Fruit fly (Drosophila melanogaster) whole organism, embryonic: ENCODE measurements around the gene Sse.

Experiments used
- Adf1 ChIP-seq: fragments of 200-800 bp; sonication (Bioruptor generic); IDR thresholded peaks from 2 replicates; pipeline ENCODE4 v1.3.6; 2022; ENCODE audit warnings: missing biosample characterization, missing genetic modification characterization
- CG10321 ChIP-seq: fragments of 200-800 bp; sonication (Bioruptor generic); IDR thresholded peaks from 2 replicates; pipeline ENCODE4 v1.3.6; 2022; ENCODE audit warnings: missing biosample characterization, missing genetic modification characterization
- CG12219 ChIP-seq: fragments of 200-800 bp; sonication (Bioruptor generic); optimal IDR thresholded peaks from 3 replicates; lab custom pipeline; 2018; ENCODE audit warnings: missing biosample characterization, mild to moderate bottlenecking, missing genetic modification characterization
- CG1233 ChIP-seq: fragments of 200-800 bp; sonication (Bioruptor generic); optimal IDR thresholded peaks from 4 replicates; lab custom pipeline; 2018; ENCODE audit warnings: missing biosample characterization, mild to moderate bottlenecking, missing genetic modification characterization
- CG13894 ChIP-seq: fragments of 200-800 bp; sonication (Bioruptor generic); optimal IDR thresholded peaks from 3 replicates; lab custom pipeline; 2018; ENCODE audit warnings: missing biosample characterization, mild to moderate bottlenecking, missing genetic modification characterization, moderate library complexity
- CG14441 ChIP-seq: fragments of 200-800 bp; sonication (Bioruptor generic); IDR thresholded peaks from 2 replicates; pipeline ENCODE4 v1.3.6; 2022; ENCODE audit warnings: missing biosample characterization, missing genetic modification characterization
- CG15011 ChIP-seq: fragments of 200-800 bp; sonication (Bioruptor generic); optimal IDR thresholded peaks from 3 replicates; lab custom pipeline; 2018; ENCODE audit warnings: missing biosample characterization, mild to moderate bottlenecking, missing genetic modification characterization
- CG16863 ChIP-seq: fragments of 200-800 bp; sonication (Bioruptor generic); optimal IDR thresholded peaks from 3 replicates; lab custom pipeline; 2016; ENCODE audit warnings: missing biosample characterization, missing genetic modification characterization
- CG17361 ChIP-seq: fragments of 200-800 bp; sonication (Bioruptor generic); IDR thresholded peaks from 3 replicates; pipeline ENCODE4 v1.3.6; 2022; ENCODE audit warnings: missing biosample characterization, missing genetic modification characterization
- CG18619 ChIP-seq: fragments of 200-800 bp; sonication (Bioruptor generic); optimal IDR thresholded peaks from 3 replicates; lab custom pipeline; 2017; ENCODE audit warnings: missing biosample characterization, mild to moderate bottlenecking, missing genetic modification characterization
- CG2199 ChIP-seq: fragments of 200-800 bp; sonication (Bioruptor generic); IDR thresholded peaks from 3 replicates; pipeline ENCODE4 v1.3.6; 2022; ENCODE audit warnings: missing biosample characterization, missing genetic modification characterization
- CG30020 ChIP-seq: fragments of 200-800 bp; optimal IDR thresholded peaks from 2 replicates; lab custom pipeline; 2019; ENCODE audit warnings: missing biosample characterization, mild to moderate bottlenecking, missing genetic modification characterization, moderate library complexity
- CG30403 ChIP-seq: fragments of 200-800 bp; sonication (Bioruptor generic); optimal IDR thresholded peaks from 3 replicates; lab custom pipeline; 2016; ENCODE audit warnings: missing biosample characterization, missing genetic modification characterization
- CG31388 ChIP-seq: fragments of 200-800 bp; sonication (Bioruptor generic); optimal IDR thresholded peaks from 2 replicates; lab custom pipeline; 2016; ENCODE audit warnings: missing biosample characterization, missing genetic modification characterization
- CG33213 ChIP-seq: fragments of 200-800 bp; sonication (Bioruptor generic); optimal IDR thresholded peaks from 3 replicates; lab custom pipeline; 2016; ENCODE audit warnings: missing biosample characterization, missing genetic modification characterization
- CG34224 ChIP-seq: fragments of 200-800 bp; sonication (Bioruptor generic); IDR thresholded peaks from 3 replicates; pipeline ENCODE4 v1.3.6; 2022; ENCODE audit warnings: missing biosample characterization, missing genetic modification characterization; ENCODE audit not compliant: partially characterized antibody
- CG5953 ChIP-seq: fragments of 200-800 bp; sonication (Bioruptor generic); IDR thresholded peaks from 2 replicates; pipeline ENCODE4 v1.3.6; 2022; ENCODE audit warnings: missing biosample characterization, missing genetic modification characterization
- CG6689 ChIP-seq: fragments of 200-800 bp; sonication (Bioruptor generic); IDR thresholded peaks from 2 replicates; pipeline ENCODE4 v1.3.6; 2022; ENCODE audit warnings: missing biosample characterization, missing genetic modification characterization
- CG6854 ChIP-seq: fragments of 200-800 bp; sonication (Bioruptor generic); optimal IDR thresholded peaks from 3 replicates; lab custom pipeline; 2017; ENCODE audit warnings: missing biosample characterization, mild to moderate bottlenecking, missing genetic modification characterization
- CG7556 ChIP-seq: fragments of 200-800 bp; sonication (Bioruptor generic); optimal IDR thresholded peaks from 2 replicates; lab custom pipeline; 2017; ENCODE audit warnings: missing biosample characterization, mild to moderate bottlenecking, missing genetic modification characterization
- CG7745 ChIP-seq: fragments of 200-800 bp; sonication (Bioruptor generic); optimal IDR thresholded peaks from 2 replicates; lab custom pipeline; 2018; ENCODE audit warnings: missing biosample characterization, mild to moderate bottlenecking, missing genetic modification characterization, moderate library complexity
- CoRest ChIP-seq: fragments of 200-800 bp; sonication (Bioruptor generic); optimal IDR thresholded peaks from 3 replicates; lab custom pipeline; 2018; ENCODE audit warnings: missing biosample characterization, mild to moderate bottlenecking, missing genetic modification characterization, moderate library complexity
- ERR ChIP-seq: fragments of 200-800 bp; sonication (Bioruptor generic); optimal IDR thresholded peaks from 2 replicates; lab custom pipeline; 2016; ENCODE audit warnings: missing biosample characterization, missing genetic modification characterization
- Eip74EF ChIP-seq, 2 experiments: fragments of 200-800 bp in 1 of 2; fragments of >200 bp in 1 of 2; sonication (Bioruptor generic) in 1 of 2; optimal IDR thresholded peaks; 2 replicates each; lab custom pipeline; 2017 to 2019; ENCODE audit warnings: missing biosample characterization in 2 of 2, missing genetic modification characterization in 2 of 2, mild to moderate bottlenecking in 1 of 2, moderate library complexity in 1 of 2
- Gsc ChIP-seq: fragments of 200-800 bp; sonication (Bioruptor generic); IDR thresholded peaks from 2 replicates; pipeline ENCODE4 v1.3.6; 2022; ENCODE audit warnings: missing biosample characterization, missing genetic modification characterization
- HLH3B ChIP-seq: fragments of 200-800 bp; sonication (Bioruptor generic); IDR thresholded peaks from 2 replicates; pipeline ENCODE4 v1.3.6; 2022; ENCODE audit warnings: missing biosample characterization, missing genetic modification characterization
- MBD-R2 ChIP-seq: fragments of 200-800 bp; sonication (Bioruptor generic); IDR thresholded peaks from 2 replicates; pipeline ENCODE4 v1.3.6; 2022; ENCODE audit warnings: missing biosample characterization, missing genetic modification characterization
- MTF-1 ChIP-seq: fragments of 200-800 bp; sonication (Bioruptor generic); optimal IDR thresholded peaks from 2 replicates; lab custom pipeline; 2018; ENCODE audit warnings: missing biosample characterization, mild to moderate bottlenecking, missing genetic modification characterization, borderline replicate concordance
- Poxn ChIP-seq: fragments of 200-800 bp; sonication (Bioruptor generic); IDR thresholded peaks from 2 replicates; pipeline ENCODE4 v1.3.6; 2022; ENCODE audit warnings: missing biosample characterization, missing genetic modification characterization
- Scr ChIP-seq: fragments of 200-800 bp; sonication (Bioruptor generic); IDR thresholded peaks from 2 replicates; pipeline ENCODE4 v1.3.6; 2022; ENCODE audit warnings: missing biosample characterization, missing genetic modification characterization; ENCODE audit not compliant: partially characterized antibody
- Six4 ChIP-seq: fragments of 200-800 bp; sonication (Bioruptor generic); optimal IDR thresholded peaks from 2 replicates; lab custom pipeline; 2016; ENCODE audit warnings: missing biosample characterization, missing genetic modification characterization
- abd-A ChIP-seq: fragments of 200-800 bp; sonication (Bioruptor generic); optimal IDR thresholded peaks from 3 replicates; lab custom pipeline; 2019; ENCODE audit warnings: missing biosample characterization, mild to moderate bottlenecking, missing genetic modification characterization, moderate library complexity
- ara ChIP-seq: fragments of 200-800 bp; sonication (Bioruptor generic); IDR thresholded peaks from 2 replicates; pipeline ENCODE4 v1.3.6; 2022; ENCODE audit warnings: missing biosample characterization, missing genetic modification characterization
- cg ChIP-seq: fragments of 200-800 bp; sonication (Bioruptor generic); optimal IDR thresholded peaks from 3 replicates; lab custom pipeline; 2019; ENCODE audit warnings: missing biosample characterization, mild to moderate bottlenecking, missing genetic modification characterization, moderate library complexity
- gem ChIP-seq: fragments of 200-800 bp; sonication (Bioruptor generic); optimal IDR thresholded peaks from 2 replicates; lab custom pipeline; 2019; ENCODE audit warnings: missing biosample characterization, mild to moderate bottlenecking, missing genetic modification characterization, moderate library complexity
- gt ChIP-seq: fragments of 200-800 bp; sonication (Bioruptor generic); IDR thresholded peaks from 2 replicates; pipeline ENCODE4 v1.3.6; 2022; ENCODE audit warnings: missing biosample characterization, missing genetic modification characterization
- mam ChIP-seq: fragments of 200-800 bp; sonication (Bioruptor generic); optimal IDR thresholded peaks from 3 replicates; lab custom pipeline; 2016; ENCODE audit warnings: missing biosample characterization, missing genetic modification characterization
- nmo ChIP-seq: fragments of 200-800 bp; sonication (Bioruptor generic); optimal IDR thresholded peaks from 2 replicates; lab custom pipeline; 2018; ENCODE audit warnings: missing biosample characterization, mild to moderate bottlenecking, missing genetic modification characterization, moderate library complexity
- org-1 ChIP-seq: fragments of 200-800 bp; sonication (Bioruptor generic); optimal IDR thresholded peaks from 2 replicates; lab custom pipeline; 2017; ENCODE audit warnings: missing biosample characterization, missing genetic modification characterization
- otp ChIP-seq: fragments of 200-800 bp; sonication (Bioruptor generic); IDR thresholded peaks from 3 replicates; pipeline ENCODE4, ENCODE4 v1.3.6; 2022; ENCODE audit warnings: missing biosample characterization, missing genetic modification characterization
- pnt ChIP-seq: fragments of 200-800 bp; sonication (Bioruptor generic); optimal IDR thresholded peaks from 3 replicates; lab custom pipeline; 2016; ENCODE audit warnings: missing biosample characterization, missing genetic modification characterization
- rib ChIP-seq: fragments of 200-800 bp; sonication (Bioruptor generic); IDR thresholded peaks from 2 replicates; pipeline ENCODE4 v1.3.6; 2022; ENCODE audit warnings: missing biosample characterization, missing genetic modification characterization
- sc ChIP-seq, 3 experiments: fragments of >200 bp in 2 of 3; fragments of 200-800 bp in 1 of 3; sonication (Bioruptor generic) in 1 of 3; optimal IDR thresholded peaks; 2 replicates in 2 of 3; 3 replicates in 1 of 3; lab custom pipeline; 2017; ENCODE audit warnings: mild to moderate bottlenecking in 1 of 3, missing biosample characterization in 1 of 3, missing genetic modification characterization in 1 of 3, missing genetic modification reagents in 1 of 3
- scrt ChIP-seq: fragments of 200-800 bp; sonication (Bioruptor generic); optimal IDR thresholded peaks from 2 replicates; lab custom pipeline; 2018; ENCODE audit warnings: missing biosample characterization, mild to moderate bottlenecking, missing genetic modification characterization, moderate library complexity
- shn ChIP-seq: fragments of 200-800 bp; sonication (Bioruptor generic); optimal IDR thresholded peaks from 3 replicates; lab custom pipeline; 2016; ENCODE audit warnings: missing biosample characterization, missing genetic modification characterization
- sqz ChIP-seq: fragments of 200-800 bp; sonication (Bioruptor generic); optimal IDR thresholded peaks from 3 replicates; lab custom pipeline; 2018; ENCODE audit warnings: missing biosample characterization, mild to moderate bottlenecking, missing genetic modification characterization
- tna ChIP-seq: fragments of 200-800 bp; sonication (Bioruptor generic); IDR thresholded peaks from 2 replicates; pipeline ENCODE4 v1.3.6; 2022; ENCODE audit warnings: missing biosample characterization, missing genetic modification characterization; ENCODE audit not compliant: partially characterized antibody
- tx ChIP-seq: fragments of 200-800 bp; sonication (Bioruptor generic); optimal IDR thresholded peaks from 2 replicates; lab custom pipeline; 2016; ENCODE audit warnings: missing biosample characterization, missing genetic modification characterization
- usp ChIP-seq: fragments of >200 bp; optimal IDR thresholded peaks from 2 replicates; lab custom pipeline; 2017; ENCODE audit warnings: missing biosample characterization, missing genetic modification characterization

The Sse gene

dm6 chr3L:5630608-5631080 lies 31.4 kb downstream of the Sse start, which contains the start of gene Blimp-1 (continued):
- no peak for TF ChIP-seq MTF-1 (GFP tag; lab: Kevin White, UChicago)
- peak; percentile 89 for TF ChIP-seq cg (GFP tag; lab: Kevin White, UChicago)

- TF ChIP-seq pnt (GFP tag; lab: Kevin White, UChicago) = no peak
- no peak for TF ChIP-seq CG34224 (GFP tag; lab: Robert Waterston, UW)
- peak; percentile 51 for TF ChIP-seq CG30403 (GFP tag; lab: Kevin White, UChicago)
- TF ChIP-seq CG7556 = peak; percentile 63
- TF ChIP-seq org-1 (GFP tag; lab: Kevin White, UChicago) = no peak
- TF ChIP-seq Eip74EF (GFP tag; optimal IDR thresholded peaks at IDR 0.05; lab: Kevin White, UChicago) = peak in 1 of 2 experiments; percentile 52
- no peak for TF ChIP-seq CG2199 (GFP tag; lab: Robert Waterston, UW)
- TF ChIP-seq Six4 (GFP tag; lab: Kevin White, UChicago) = peak; percentile 33
- no peak for TF ChIP-seq CG6854 (GFP tag; lab: Kevin White, UChicago)
- 0 out of 2 replicates have a peak, but pooled peaks have one; percentile 12 for TF ChIP-seq CG6689 (GFP tag; lab: Robert Waterston, UW)
- no peak for TF ChIP-seq scrt (GFP tag; lab: Kevin White, UChicago)
- no peak for TF ChIP-seq ara
- no peak for TF ChIP-seq MBD-R2 (GFP tag; lab: Robert Waterston, UW)
- TF ChIP-seq sqz (GFP tag; lab: Kevin White, UChicago) = no peak
- peak; percentile 73 for TF ChIP-seq CG1233
- peak; percentile 12 for TF ChIP-seq CoRest
- no peak for TF ChIP-seq tx
- no peak for TF ChIP-seq CG31388 (GFP tag; lab: Kevin White, UChicago)
- TF ChIP-seq CG15011 = no peak
- no peak for TF ChIP-seq CG10321
- no peak for TF ChIP-seq gt (GFP tag; lab: Robert Waterston, UW)
- peak; percentile 6 for TF ChIP-seq CG18619
- TF ChIP-seq mam (GFP tag; lab: Kevin White, UChicago) = no peak
- no peak for TF ChIP-seq otp (GFP tag; lab: Robert Waterston, UW)
- no peak for TF ChIP-seq shn (GFP tag; lab: Kevin White, UChicago)
- no peak for TF ChIP-seq abd-A
- TF ChIP-seq ERR = no peak
- TF ChIP-seq CG14441 (GFP tag; lab: Robert Waterston, UW) = no peak
- TF ChIP-seq rib (GFP tag; lab: Robert Waterston, UW) = no peak
- TF ChIP-seq CG33213 = no peak
- no peak for TF ChIP-seq CG5953 (GFP tag; lab: Robert Waterston, UW)
- no peak for TF ChIP-seq usp
- TF ChIP-seq Adf1 = no peak
- TF ChIP-seq nmo = peak; percentile 36
- no peak for TF ChIP-seq tna
- TF ChIP-seq CG16863 (GFP tag; lab: Kevin White, UChicago) = no peak
- TF ChIP-seq gem (tag; lab: Kevin White, UChicago) = peak; percentile 63
- TF ChIP-seq Scr (GFP tag; lab: Robert Waterston, UW) = no peak
- no peak for TF ChIP-seq CG30020 (tag; lab: Kevin White, UChicago)
- TF ChIP-seq CG17361 (GFP tag; lab: Robert Waterston, UW) = peak; percentile 81; the same call in 2 of the 3 replicates
- no peak for TF ChIP-seq HLH3B (GFP tag; lab: Robert Waterston, UW)
- TF ChIP-seq Gsc (GFP tag; lab: Robert Waterston, UW) = no peak
- TF ChIP-seq CG13894 = no peak
- no peak for TF ChIP-seq CG12219 (GFP tag; lab: Kevin White, UChicago)
- TF ChIP-seq CG7745 (tag; lab: Kevin White, UChicago) = no peak
- TF ChIP-seq Poxn (GFP tag; lab: Robert Waterston, UW) = no peak
- TF ChIP-seq sc (optimal IDR thresholded peaks at IDR 0.05; lab: Kevin White, UChicago) = no peak
- peak; percentile 21 for TF ChIP-seq sc (GFP tag; optimal IDR thresholded peaks at IDR 0.05; lab: Kevin White, UChicago)
Measured at dm6 chr3L:5630176-5630583, 31.9 kb downstream of the Sse start.
